Fruit fly (Drosophila melanogaster): ENCODE data around the gene NijA.

Gene NijA

DNA sequence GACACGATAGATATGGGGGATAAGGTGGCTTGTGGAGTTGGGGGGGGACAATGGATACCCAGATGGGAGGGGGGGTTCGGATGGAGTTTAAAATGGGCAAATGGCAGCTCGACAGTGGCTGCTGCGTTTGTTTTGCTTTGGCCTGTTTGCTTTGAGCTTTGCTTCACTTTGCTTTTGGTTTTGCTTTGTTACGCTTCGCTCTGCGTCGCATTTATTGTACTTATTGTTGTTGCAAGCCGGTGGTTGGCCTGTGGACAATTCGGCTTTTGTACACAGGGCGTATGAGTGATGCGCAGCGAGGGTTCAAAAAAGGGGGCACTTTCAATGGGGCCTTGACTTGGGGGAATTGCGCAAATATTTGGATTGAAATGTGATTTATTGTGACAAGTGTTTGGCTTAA, 44.4 kb upstream of the NijA start (continued):
- no peak for TF ChIP-seq Bgb (GFP tag; IDR thresholded peaks at IDR 0.05; ENCODE audit: partially characterized antibody)
- no peak for TF ChIP-seq CG9797 (GFP tag; optimal IDR thresholded peaks at IDR 0.05)
- 0 out of 2 replicates have a peak, but pooled peaks have one; percentile 10 for TF ChIP-seq ttk (GFP tag; IDR thresholded peaks at IDR 0.05)
- TF ChIP-seq Hr78 (GFP tag; optimal IDR thresholded peaks at IDR 0.05) = peak in 1 of 2 experiments; percentile 9
- TF ChIP-seq prd (optimal IDR thresholded peaks at IDR 0.05) = no peak
- TF ChIP-seq prd (GFP tag; IDR thresholded peaks at IDR 0.05) = no peak; the same call in 1 of the 3 replicates
- no peak for TF ChIP-seq sima (GFP tag; optimal IDR thresholded peaks at IDR 0.05)
- 0 out of 3 replicates have a peak, but pooled peaks have one; percentile 48 for TF ChIP-seq zfh1 (GFP tag; IDR thresholded peaks at IDR 0.05)
- TF ChIP-seq cato (GFP tag; optimal IDR thresholded peaks at IDR 0.05; ENCODE audit: borderline replicate concordance) = no peak
- peak; percentile 26 for TF ChIP-seq salm (tag; optimal IDR thresholded peaks at IDR 0.05)
- peak; percentile 20; the same call in 1 of the 2 replicates for TF ChIP-seq CG31224 (GFP tag; IDR thresholded peaks at IDR 0.05)
- no peak for TF ChIP-seq sqz (GFP tag; optimal IDR thresholded peaks at IDR 0.05)
- 0 out of 3 replicates have a peak, but pooled peaks have one; percentile 31 for TF ChIP-seq otp (GFP tag; IDR thresholded peaks at IDR 0.05)
- TF ChIP-seq oc (tag; optimal IDR thresholded peaks at IDR 0.05) = peak; percentile 7
- peak; percentile 63; the same call in 2 of the 3 replicates for TF ChIP-seq z (GFP tag; IDR thresholded peaks at IDR 0.05)
- TF ChIP-seq CG6689 (GFP tag; IDR thresholded peaks at IDR 0.05) = 0 out of 2 replicates have a peak, but pooled peaks have one; percentile 29
- 0 out of 3 replicates have a peak, but pooled peaks have one; percentile 9 for TF ChIP-seq CG34422 (GFP tag; IDR thresholded peaks at IDR 0.05)
- TF ChIP-seq chinmo (GFP tag; IDR thresholded peaks at IDR 0.05; ENCODE audit: partially characterized antibody) = peak; percentile 61; the same call in 1 of the 4 replicates
- TF ChIP-seq caup (GFP tag; optimal IDR thresholded peaks at IDR 0.05; ENCODE audit: severe bottlenecking) = no peak
- TF ChIP-seq CG3407 (GFP tag; optimal IDR thresholded peaks at IDR 0.05) = peak; percentile 40
- TF ChIP-seq odd (GFP tag; optimal IDR thresholded peaks at IDR 0.05) = no peak
- no peak for TF ChIP-seq rib (GFP tag; IDR thresholded peaks at IDR 0.05)
- TF ChIP-seq Pdp1 (GFP tag; optimal IDR thresholded peaks at IDR 0.05) = no peak
- peak; percentile 39; the same call in 1 of the 2 replicates for TF ChIP-seq Xrp1 (GFP tag; IDR thresholded peaks at IDR 0.05)
- no peak for TF ChIP-seq lmd (GFP tag; IDR thresholded peaks at IDR 0.05)
- TF ChIP-seq CG15514 (GFP tag; optimal IDR thresholded peaks at IDR 0.05) = peak; percentile 13
- no peak for TF ChIP-seq cad (GFP tag; optimal IDR thresholded peaks at IDR 0.05)
- no peak for TF ChIP-seq NC2α (GFP tag; optimal IDR thresholded peaks at IDR 0.05)
- TF ChIP-seq aop (GFP tag; IDR thresholded peaks at IDR 0.05) = no peak
- TF ChIP-seq CG7987 (GFP tag; optimal IDR thresholded peaks at IDR 0.05) = peak; percentile 6
- peak; percentile 33; the same call in 1 of the 2 replicates for TF ChIP-seq sob (GFP tag; IDR thresholded peaks at IDR 0.05)
- no peak for TF ChIP-seq nerfin-2 (GFP tag; IDR thresholded peaks at IDR 0.05; ENCODE audit: partially characterized antibody)
- no peak for TF ChIP-seq CG30431 (GFP tag; optimal IDR thresholded peaks at IDR 0.05)
- no peak for TF ChIP-seq CG1024 (GFP tag; IDR thresholded peaks at IDR 0.05)
- peak; percentile 47; the same call in 1 of the 3 replicates for TF ChIP-seq sr (GFP tag; IDR thresholded peaks at IDR 0.05)
- TF ChIP-seq psq (GFP tag; optimal IDR thresholded peaks at IDR 0.05) = no peak
- no peak for TF ChIP-seq pnt (GFP tag; optimal IDR thresholded peaks at IDR 0.05)
- no peak for TF ChIP-seq CG11504 (tag; optimal IDR thresholded peaks at IDR 0.05)
- no peak for TF ChIP-seq peb (GFP tag; IDR thresholded peaks at IDR 0.05)
- no peak for TF ChIP-seq CG7963 (GFP tag; IDR thresholded peaks at IDR 0.05; ENCODE audit: partially characterized antibody)
- TF ChIP-seq stc (GFP tag; IDR thresholded peaks at IDR 0.05) = peak; percentile 44; the same call in 1 of the 2 replicates
- TF ChIP-seq CG5180 (GFP tag; optimal IDR thresholded peaks at IDR 0.05) = peak; percentile 4
- peak; percentile 44; the same call in 1 of the 2 replicates for TF ChIP-seq gsb (GFP tag; IDR thresholded peaks at IDR 0.05)
- 0 out of 2 replicates have a peak, but pooled peaks have one; percentile 7 for TF ChIP-seq Rfx (GFP tag; IDR thresholded peaks at IDR 0.05)
- no peak for TF ChIP-seq CG18764 (GFP tag; optimal IDR thresholded peaks at IDR 0.05)
- no peak for TF ChIP-seq CG8388 (GFP tag; optimal IDR thresholded peaks at IDR 0.05)
- TF ChIP-seq lab (GFP tag; optimal IDR thresholded peaks at IDR 0.05) = peak; percentile 29
- TF ChIP-seq Hmr (GFP tag; optimal IDR thresholded peaks at IDR 0.05) = no peak
- peak; percentile 14 for TF ChIP-seq mirr (GFP tag; optimal IDR thresholded peaks at IDR 0.05)
- peak; percentile 51 for TF ChIP-seq HHEX (GFP tag; optimal IDR thresholded peaks at IDR 0.05)
